Worm (Caenorhabditis elegans): ENCODE results near the gene sul-2.

ce11 chrV:8123384-8123783 lies 34.2 kb upstream of the sul-2 start, which contains the start of gene D1014.5:
- no peak for TF ChIP-seq flt-1 (GFP tag; IDR thresholded peaks at IDR 0.05)
- TF ChIP-seq T22C8.4 (GFP tag; IDR thresholded peaks at IDR 0.05): no peak
- no peak for TF ChIP-seq tab-1 (GFP tag; IDR thresholded peaks at IDR 0.05)
- no peak for TF ChIP-seq ref-1 (GFP tag; conservative IDR thresholded peaks at IDR 0.05)
- no peak for TF ChIP-seq cog-1 (tag; optimal IDR thresholded peaks at IDR 0.05)
- no peak for TF ChIP-seq ztf-29 (GFP tag; IDR thresholded peaks at IDR 0.05)

Measured in whole organism, midembryonic.